Fruit fly (Drosophila melanogaster) whole organism, embryonic: Measurements from ENCODE around the gene CG14691.

Experiments used
- ATbp ChIP-seq: fragments of 200-800 bp; sonication (Bioruptor generic); optimal IDR thresholded peaks from 2 replicates; lab custom pipeline; 2017; ENCODE audit warnings: missing biosample characterization, mild to moderate bottlenecking, missing genetic modification characterization, missing genetic modification reagents
- Antp ChIP-seq: fragments of 200-800 bp; sonication (Bioruptor generic); optimal IDR thresholded peaks from 3 replicates; lab custom pipeline; 2016; ENCODE audit warnings: missing biosample characterization, missing genetic modification characterization
- B-H1 ChIP-seq: fragments of 200-800 bp; sonication (Bioruptor generic); IDR thresholded peaks from 3 replicates; pipeline ENCODE4 v1.3.6; 2022; ENCODE audit warnings: missing biosample characterization, missing genetic modification characterization
- Bdp1 ChIP-seq: fragments of 200-800 bp; sonication (Bioruptor generic); optimal IDR thresholded peaks from 3 replicates; lab custom pipeline; 2016; ENCODE audit warnings: missing biosample characterization, missing genetic modification characterization
- CG10979 ChIP-seq: fragments of 200-800 bp; sonication (Bioruptor generic); optimal IDR thresholded peaks from 2 replicates; lab custom pipeline; 2018; ENCODE audit warnings: missing biosample characterization, mild to moderate bottlenecking, missing genetic modification characterization, moderate library complexity
- CG11456 ChIP-seq: fragments of 200-800 bp; sonication (Bioruptor generic); IDR thresholded peaks from 3 replicates; pipeline ENCODE4 v1.3.6; 2022; ENCODE audit warnings: missing biosample characterization, missing genetic modification characterization
- CG15514 ChIP-seq: fragments of 200-800 bp; sonication (Bioruptor generic); optimal IDR thresholded peaks from 3 replicates; lab custom pipeline; 2017; ENCODE audit warnings: missing biosample characterization, missing genetic modification characterization, mild to moderate bottlenecking, moderate library complexity, missing genetic modification reagents
- CG17361 ChIP-seq: fragments of 200-800 bp; sonication (Bioruptor generic); IDR thresholded peaks from 3 replicates; pipeline ENCODE4 v1.3.6; 2022; ENCODE audit warnings: missing biosample characterization, missing genetic modification characterization
- CG18011 ChIP-seq: fragments of 200-800 bp; sonication (Bioruptor generic); optimal IDR thresholded peaks from 2 replicates; lab custom pipeline; 2017; ENCODE audit warnings: missing biosample characterization, missing genetic modification characterization, mild to moderate bottlenecking, moderate library complexity, missing genotype
- CG31365 ChIP-seq: fragments of 200-800 bp; sonication (Bioruptor generic); optimal IDR thresholded peaks from 2 replicates; lab custom pipeline; 2018; ENCODE audit warnings: missing biosample characterization, mild to moderate bottlenecking, missing genetic modification characterization
- CG4854 ChIP-seq: fragments of 200-800 bp; sonication (Bioruptor generic); optimal IDR thresholded peaks from 2 replicates; lab custom pipeline; 2016; ENCODE audit warnings: missing biosample characterization, missing genetic modification characterization, inconsistent platforms
- CG6175 ChIP-seq: fragments of 200-800 bp; sonication (Bioruptor generic); IDR thresholded peaks from 3 replicates; pipeline ENCODE4 v1.3.6; 2022; ENCODE audit warnings: missing biosample characterization, missing genetic modification characterization
- CG6272 ChIP-seq: fragments of 200-800 bp; sonication (Bioruptor generic); IDR thresholded peaks from 2 replicates; pipeline ENCODE4 v1.3.6; 2022; ENCODE audit warnings: missing biosample characterization, missing genetic modification characterization
- CG7271 ChIP-seq: fragments of 200-800 bp; sonication (Bioruptor generic); optimal IDR thresholded peaks from 2 replicates; lab custom pipeline; 2018; ENCODE audit warnings: missing biosample characterization, mild to moderate bottlenecking, missing genetic modification characterization, moderate library complexity
- CG7928 ChIP-seq: fragments of 200-800 bp; sonication (Bioruptor generic); optimal IDR thresholded peaks from 2 replicates; lab custom pipeline; 2017; ENCODE audit warnings: missing biosample characterization, mild to moderate bottlenecking, missing genetic modification characterization
- CG7963 ChIP-seq: fragments of 200-800 bp; sonication (Bioruptor generic); IDR thresholded peaks from 3 replicates; pipeline ENCODE4 v1.3.6; 2022; ENCODE audit warnings: missing biosample characterization, missing genetic modification characterization; ENCODE audit not compliant: partially characterized antibody
- CG8924 ChIP-seq: fragments of 200-800 bp; optimal IDR thresholded peaks from 3 replicates; lab custom pipeline; 2019; ENCODE audit warnings: missing biosample characterization, mild to moderate bottlenecking, missing genetic modification characterization, moderate library complexity
- CG9932 ChIP-seq: fragments of 200-800 bp; sonication (Bioruptor generic); IDR thresholded peaks from 2 replicates; pipeline ENCODE4 v1.3.6; 2022; ENCODE audit warnings: missing biosample characterization, missing genetic modification characterization
- CHES-1-like ChIP-seq: fragments of 200-800 bp; sonication (Bioruptor generic); optimal IDR thresholded peaks from 2 replicates; lab custom pipeline; 2016; ENCODE audit warnings: missing biosample characterization, missing genetic modification characterization
- CTCF ChIP-seq: fragments of 200-800 bp; sonication (Bioruptor generic); optimal IDR thresholded peaks from 2 replicates; lab custom pipeline; 2017; ENCODE audit warnings: missing biosample characterization, mild to moderate bottlenecking, missing genetic modification characterization, moderate library complexity
- D19B ChIP-seq: fragments of 200-800 bp; sonication (Bioruptor generic); optimal IDR thresholded peaks from 2 replicates; lab custom pipeline; 2017; ENCODE audit warnings: missing biosample characterization, mild to moderate bottlenecking, missing genetic modification characterization
- E2f1 ChIP-seq: fragments of 200-800 bp; sonication (Bioruptor generic); IDR thresholded peaks from 2 replicates; pipeline ENCODE4 v1.3.6; 2022; ENCODE audit warnings: missing biosample characterization, missing genetic modification characterization
- Eip74EF ChIP-seq, 2 experiments: fragments of 200-800 bp in 1 of 2; fragments of >200 bp in 1 of 2; sonication (Bioruptor generic) in 1 of 2; optimal IDR thresholded peaks; 2 replicates each; lab custom pipeline; 2017 to 2019; ENCODE audit warnings: missing biosample characterization in 2 of 2, missing genetic modification characterization in 2 of 2, mild to moderate bottlenecking in 1 of 2, moderate library complexity in 1 of 2
- Lpt ChIP-seq: fragments of >200 bp; optimal IDR thresholded peaks from 2 replicates; lab custom pipeline; 2018; ENCODE audit warnings: missing biosample characterization, missing genetic modification characterization
- Mes4 ChIP-seq: fragments of 200-800 bp; sonication (Bioruptor generic); optimal IDR thresholded peaks from 2 replicates; lab custom pipeline; 2016; ENCODE audit warnings: missing biosample characterization, missing genetic modification characterization
- Opbp ChIP-seq: fragments of 200-800 bp; sonication (Bioruptor generic); IDR thresholded peaks from 3 replicates; pipeline ENCODE4 v1.3.6; 2022; ENCODE audit warnings: missing biosample characterization, missing genetic modification characterization; ENCODE audit not compliant: partially characterized antibody
- Poxn ChIP-seq: fragments of 200-800 bp; sonication (Bioruptor generic); IDR thresholded peaks from 2 replicates; pipeline ENCODE4 v1.3.6; 2022; ENCODE audit warnings: missing biosample characterization, missing genetic modification characterization
- Ptx1 ChIP-seq: fragments of 200-800 bp; sonication (Bioruptor generic); IDR thresholded peaks from 2 replicates; pipeline ENCODE4 v1.3.6; 2022; ENCODE audit warnings: missing biosample characterization, missing genetic modification characterization
- Ravus ChIP-seq: fragments of 200-800 bp; sonication (Bioruptor generic); IDR thresholded peaks from 2 replicates; pipeline ENCODE4 v1.3.6; 2022; ENCODE audit warnings: missing biosample characterization, missing genetic modification characterization
- Sry-β ChIP-seq: fragments of 200-800 bp; sonication (Bioruptor generic); optimal IDR thresholded peaks from 2 replicates; lab custom pipeline; 2018; ENCODE audit warnings: missing biosample characterization, mild to moderate bottlenecking, missing genetic modification characterization, moderate library complexity
- ac ChIP-seq: fragments of 200-800 bp; sonication (Bioruptor generic); optimal IDR thresholded peaks from 3 replicates; lab custom pipeline; 2017; ENCODE audit warnings: missing biosample characterization, mild to moderate bottlenecking, missing genetic modification characterization
- ash1 ChIP-seq: fragments of 200-800 bp; sonication (Bioruptor generic); optimal IDR thresholded peaks from 2 replicates; lab custom pipeline; 2018; ENCODE audit warnings: missing biosample characterization, mild to moderate bottlenecking, missing genetic modification characterization
- btn ChIP-seq: fragments of 200-800 bp; sonication (Bioruptor generic); optimal IDR thresholded peaks from 2 replicates; lab custom pipeline; 2016; ENCODE audit warnings: missing biosample characterization, missing genetic modification characterization
- corto ChIP-seq: fragments of 200-800 bp; sonication (Bioruptor generic); optimal IDR thresholded peaks from 2 replicates; lab custom pipeline; 2016; ENCODE audit warnings: missing biosample characterization, mild to moderate bottlenecking, missing genetic modification characterization, moderate library complexity
- crp ChIP-seq, 2 experiments: fragments of 200-800 bp; sonication (Bioruptor generic); optimal IDR thresholded peaks; 2 replicates in 1 of 2; 3 replicates in 1 of 2; lab custom pipeline; 2017; ENCODE audit warnings: missing biosample characterization in 2 of 2, missing genetic modification characterization in 2 of 2, mild to moderate bottlenecking in 1 of 2, moderate library complexity in 1 of 2
- danr ChIP-seq: fragments of 200-800 bp; sonication (Bioruptor generic); IDR thresholded peaks from 2 replicates; pipeline ENCODE4 v1.3.6; 2022; ENCODE audit warnings: missing biosample characterization, missing genetic modification characterization
- dm ChIP-seq: fragments of 200-800 bp; sonication (Bioruptor generic); optimal IDR thresholded peaks from 3 replicates; lab custom pipeline; 2016; ENCODE audit warnings: missing biosample characterization, missing genetic modification characterization
- dpn ChIP-seq, 2 experiments: fragments of 200-800 bp; sonication (Bioruptor generic); optimal IDR thresholded peaks; 3 replicates each; lab custom pipeline; 2016; ENCODE audit warnings: missing biosample characterization in 2 of 2, missing genetic modification characterization in 2 of 2
- en ChIP-seq: fragments of 200-800 bp; sonication (Bioruptor generic); optimal IDR thresholded peaks from 2 replicates; lab custom pipeline; 2016; ENCODE audit warnings: missing biosample characterization, missing genetic modification characterization
- gcm ChIP-seq: fragments of 200-800 bp; sonication (Bioruptor generic); optimal IDR thresholded peaks from 2 replicates; lab custom pipeline; 2019; ENCODE audit warnings: missing biosample characterization, mild to moderate bottlenecking, missing genetic modification characterization, moderate library complexity
- h ChIP-seq: fragments of >200 bp; optimal IDR thresholded peaks from 2 replicates; lab custom pipeline; 2017
- hkb ChIP-seq, 2 experiments: fragments of 200-800 bp in 1 of 2; fragments of >200 bp in 1 of 2; sonication (Bioruptor generic) in 1 of 2; IDR thresholded peaks in 1 of 2; optimal IDR thresholded peaks in 1 of 2; 2 replicates each; pipeline versions ENCODE4 v1.3.6 to Lab custom; 2017 to 2022; ENCODE audit warnings: missing biosample characterization in 1 of 2, missing genetic modification characterization in 1 of 2
- jumu ChIP-seq: fragments of 200-800 bp; sonication (Bioruptor generic); optimal IDR thresholded peaks from 3 replicates; lab custom pipeline; 2016; ENCODE audit warnings: missing biosample characterization, missing genetic modification characterization
- nerfin-1 ChIP-seq: fragments of 200-800 bp; sonication (Bioruptor generic); optimal IDR thresholded peaks from 3 replicates; lab custom pipeline; 2019; ENCODE audit warnings: missing biosample characterization, mild to moderate bottlenecking, missing genetic modification characterization, moderate library complexity
- oc ChIP-seq: fragments of 200-800 bp; sonication (Bioruptor generic); optimal IDR thresholded peaks from 2 replicates; lab custom pipeline; 2018; ENCODE audit warnings: missing biosample characterization, mild to moderate bottlenecking, missing genetic modification characterization, moderate library complexity
- ro ChIP-seq: fragments of 200-800 bp; sonication (Bioruptor generic); IDR thresholded peaks from 2 replicates; pipeline ENCODE4 v1.3.6; 2022; ENCODE audit warnings: missing biosample characterization, missing genetic modification characterization
- run ChIP-seq: fragments of 200-800 bp; sonication (Bioruptor generic); optimal IDR thresholded peaks from 3 replicates; lab custom pipeline; 2018; ENCODE audit warnings: missing biosample characterization, mild to moderate bottlenecking, missing genetic modification characterization
- sens ChIP-seq: fragments of 200-800 bp; sonication (Bioruptor generic); peaks from one replicate; lab custom pipeline; 2016; ENCODE audit warnings: missing biosample characterization, missing genetic modification characterization
- sug ChIP-seq: fragments of 200-800 bp; optimal IDR thresholded peaks from 2 replicates; lab custom pipeline; 2019; ENCODE audit warnings: missing biosample characterization, mild to moderate bottlenecking, missing genetic modification characterization, moderate library complexity
- tap ChIP-seq: fragments of 200-800 bp; optimal IDR thresholded peaks from 3 replicates; lab custom pipeline; 2019; ENCODE audit warnings: missing biosample characterization, mild to moderate bottlenecking, missing genetic modification characterization, moderate library complexity
- zen2 ChIP-seq: fragments of 200-800 bp; sonication (Bioruptor generic); IDR thresholded peaks from 3 replicates; pipeline ENCODE4 v1.3.6; 2022; ENCODE audit warnings: missing biosample characterization, missing genetic modification characterization; ENCODE audit not compliant: partially characterized antibody

CG14691 gene

dm6 chr3R:10784058-10784499 is 28.6 kb upstream of the CG14691 start, which contains the start of the genes mRpL37 and Rbp1 (continued):
- no peak for TF ChIP-seq ro (GFP tag; lab: Robert Waterston, UW)
- TF ChIP-seq hkb (optimal IDR thresholded peaks at IDR 0.05; lab: Kevin White, UChicago) = peak; percentile 13
- TF ChIP-seq hkb (GFP tag; IDR thresholded peaks at IDR 0.05; lab: Robert Waterston, UW) = no peak
- TF ChIP-seq nerfin-1 (tag; lab: Kevin White, UChicago) = no peak
- peak; percentile 59 for TF ChIP-seq CG4854
- TF ChIP-seq Ptx1 = peak; percentile 91
- TF ChIP-seq Poxn (GFP tag; lab: Robert Waterston, UW) = no peak
- no peak; the same call in 1 of the 2 replicates for TF ChIP-seq Ravus (GFP tag; lab: Robert Waterston, UW)
- peak; percentile 72 for TF ChIP-seq Sry-β (GFP tag; lab: Kevin White, UChicago)
- no peak for TF ChIP-seq Mes4
- TF ChIP-seq CG11456 (GFP tag; lab: Robert Waterston, UW) = peak; percentile 84
- TF ChIP-seq CHES-1-like (GFP tag; lab: Kevin White, UChicago) = peak; percentile 42
- TF ChIP-seq CG15514 (GFP tag; lab: Kevin White, UChicago) = peak; percentile 53
- no peak for TF ChIP-seq CG7271
- TF ChIP-seq B-H1 (GFP tag; lab: Robert Waterston, UW) = peak; percentile 55; the same call in 1 of the 3 replicates
- TF ChIP-seq dpn (GFP tag; optimal IDR thresholded peaks at IDR 0.05; lab: Kevin White, UChicago) = peak; percentile 48 to 82
- TF ChIP-seq CTCF (GFP tag; lab: Kevin White, UChicago) = no peak
- TF ChIP-seq run (tag; lab: Kevin White, UChicago) = no peak
- no peak for TF ChIP-seq tap
- peak; percentile 55 for TF ChIP-seq CG18011 (GFP tag; lab: Kevin White, UChicago)
- TF ChIP-seq sens (GFP tag; lab: Kevin White, UChicago) = peak; percentile 92
- no peak for TF ChIP-seq en (GFP tag; lab: Kevin White, UChicago)
- peak; percentile 87 for TF ChIP-seq CG6272 (GFP tag; lab: Robert Waterston, UW)
- peak; percentile 88 for TF ChIP-seq sug (tag; lab: Kevin White, UChicago)
- peak; percentile 84 for TF ChIP-seq CG8924 (tag; lab: Kevin White, UChicago)
- TF ChIP-seq corto (GFP tag; lab: Kevin White, UChicago) = peak; percentile 30
- peak; percentile 63 for TF ChIP-seq CG10979 (tag; lab: Kevin White, UChicago)
- peak; percentile 52 for TF ChIP-seq danr (GFP tag; lab: Robert Waterston, UW)
- no peak for TF ChIP-seq ac (GFP tag; lab: Kevin White, UChicago)
- TF ChIP-seq Lpt (GFP tag; lab: Kevin White, UChicago) = no peak
- no peak for TF ChIP-seq oc (tag; lab: Kevin White, UChicago)
- no peak for TF ChIP-seq CG31365 (tag; lab: Kevin White, UChicago)
- no peak for TF ChIP-seq CG7963
- peak; percentile 21 for TF ChIP-seq CG7928 (GFP tag; lab: Kevin White, UChicago)
- TF ChIP-seq gcm (GFP tag; lab: Kevin White, UChicago) = no peak
- peak; percentile 61 for TF ChIP-seq Antp (GFP tag; lab: Kevin White, UChicago)
- peak; percentile 91 for TF ChIP-seq CG17361 (GFP tag; lab: Robert Waterston, UW)
- TF ChIP-seq h (lab: Kevin White, UChicago) = no peak
- no peak for TF ChIP-seq dm
- TF ChIP-seq ash1 (GFP tag; lab: Kevin White, UChicago) = no peak
- peak; percentile 39 for TF ChIP-seq Bdp1
- peak; percentile 50 for TF ChIP-seq jumu (GFP tag; lab: Kevin White, UChicago)
- TF ChIP-seq E2f1 (GFP tag; lab: Robert Waterston, UW) = peak; percentile 68; the same call in 1 of the 2 replicates
- TF ChIP-seq Opbp (GFP tag; lab: Robert Waterston, UW) = peak; percentile 68
- TF ChIP-seq CG6175 = no peak
- no peak for TF ChIP-seq D19B
- peak; percentile 91 for TF ChIP-seq CG9932 (GFP tag; lab: Robert Waterston, UW)
- no peak for TF ChIP-seq btn
- no peak for TF ChIP-seq Eip74EF (GFP tag; optimal IDR thresholded peaks at IDR 0.05; lab: Kevin White, UChicago)
- TF ChIP-seq ATbp = no peak
- TF ChIP-seq crp (GFP tag; optimal IDR thresholded peaks at IDR 0.05; lab: Kevin White, UChicago) = peak in 1 of 2 experiments; percentile 40
- TF ChIP-seq zen2 (GFP tag; lab: Robert Waterston, UW) = peak; percentile 55; the same call in 1 of the 3 replicates
